Fruit fly (Drosophila melanogaster) whole organism, embryonic: ENCODE measurements around the gene CG17230.
A peak's percentile ranks its signal among the peaks of the same experiment; 100 is the strongest.

Experiments
- Abd-B ChIP-seq: fragments of 200-800 bp; sonication (Bioruptor generic); optimal IDR thresholded peaks from 2 replicates; lab custom pipeline; 2018; ENCODE audit warnings: missing biosample characterization, mild to moderate bottlenecking, missing genetic modification characterization, moderate library complexity
- Atf-2 ChIP-seq: fragments of 200-800 bp; sonication (Bioruptor generic); optimal IDR thresholded peaks from 2 replicates; lab custom pipeline; 2016; ENCODE audit warnings: missing biosample characterization, missing genetic modification characterization
- CG10543 ChIP-seq: fragments of 200-800 bp; sonication (Bioruptor generic); optimal IDR thresholded peaks from 3 replicates; lab custom pipeline; 2017; ENCODE audit warnings: missing biosample characterization, mild to moderate bottlenecking, missing genetic modification characterization, moderate library complexity
- CG11456 ChIP-seq: fragments of 200-800 bp; sonication (Bioruptor generic); IDR thresholded peaks from 3 replicates; pipeline ENCODE4 v1.3.6; 2022; ENCODE audit warnings: missing biosample characterization, missing genetic modification characterization
- CG12219 ChIP-seq: fragments of 200-800 bp; sonication (Bioruptor generic); optimal IDR thresholded peaks from 3 replicates; lab custom pipeline; 2018; ENCODE audit warnings: missing biosample characterization, mild to moderate bottlenecking, missing genetic modification characterization
- CG12769 ChIP-seq: fragments of 200-800 bp; sonication (Bioruptor generic); optimal IDR thresholded peaks from 2 replicates; lab custom pipeline; 2019; ENCODE audit warnings: missing biosample characterization, mild to moderate bottlenecking, missing genetic modification characterization, moderate library complexity
- CG13287 ChIP-seq: fragments of 200-800 bp; sonication (Bioruptor generic); IDR thresholded peaks from 2 replicates; pipeline ENCODE4 v1.3.6; 2022; ENCODE audit warnings: missing biosample characterization, missing genetic modification characterization; ENCODE audit not compliant: partially characterized antibody
- CG13424 ChIP-seq: fragments of 200-800 bp; sonication (Bioruptor generic); optimal IDR thresholded peaks from 2 replicates; lab custom pipeline; 2019; ENCODE audit warnings: missing biosample characterization, mild to moderate bottlenecking, missing genetic modification characterization, moderate library complexity
- CG14050 ChIP-seq: fragments of 200-800 bp; sonication (Bioruptor generic); IDR thresholded peaks from 3 replicates; pipeline ENCODE4 v1.3.6; 2022; ENCODE audit warnings: missing biosample characterization, missing genetic modification characterization
- CG17568 ChIP-seq: fragments of 200-800 bp; sonication (Bioruptor generic); optimal IDR thresholded peaks from 2 replicates; lab custom pipeline; 2018; ENCODE audit warnings: missing biosample characterization, mild to moderate bottlenecking, missing genetic modification characterization, moderate library complexity
- CG30020 ChIP-seq: fragments of 200-800 bp; optimal IDR thresholded peaks from 2 replicates; lab custom pipeline; 2019; ENCODE audit warnings: missing biosample characterization, mild to moderate bottlenecking, missing genetic modification characterization, moderate library complexity
- CG3995 ChIP-seq: fragments of 200-800 bp; sonication (Bioruptor generic); optimal IDR thresholded peaks from 3 replicates; lab custom pipeline; 2016; ENCODE audit warnings: missing biosample characterization, missing genetic modification characterization
- CG4404 ChIP-seq: fragments of 200-800 bp; sonication (Bioruptor generic); IDR thresholded peaks from 2 replicates; pipeline ENCODE4 v1.3.6; 2022; ENCODE audit warnings: missing biosample characterization, missing genetic modification characterization
- CG6689 ChIP-seq: fragments of 200-800 bp; sonication (Bioruptor generic); IDR thresholded peaks from 2 replicates; pipeline ENCODE4 v1.3.6; 2022; ENCODE audit warnings: missing biosample characterization, missing genetic modification characterization
- CG8765 ChIP-seq: fragments of 200-800 bp; sonication (Bioruptor generic); IDR thresholded peaks from 2 replicates; pipeline ENCODE4 v1.3.6; 2022; ENCODE audit warnings: missing biosample characterization, missing genetic modification characterization
- CG9797 ChIP-seq: fragments of 200-800 bp; sonication (Bioruptor generic); optimal IDR thresholded peaks from 3 replicates; lab custom pipeline; 2018; ENCODE audit warnings: missing biosample characterization, mild to moderate bottlenecking, missing genetic modification characterization
- CG9817 ChIP-seq: fragments of 200-800 bp; sonication (Bioruptor generic); optimal IDR thresholded peaks from 2 replicates; lab custom pipeline; 2018; ENCODE audit warnings: missing biosample characterization, mild to moderate bottlenecking, missing genetic modification characterization, moderate library complexity
- Hr78 ChIP-seq, 2 experiments: fragments of 200-800 bp in 1 of 2; fragments of >200 bp in 1 of 2; sonication (Bioruptor generic) in 1 of 2; optimal IDR thresholded peaks; 2 replicates each; lab custom pipeline; 2017 to 2019; ENCODE audit warnings: missing biosample characterization in 2 of 2, missing genetic modification characterization in 2 of 2, mild to moderate bottlenecking in 1 of 2, moderate library complexity in 1 of 2
- Lpt ChIP-seq: fragments of >200 bp; optimal IDR thresholded peaks from 2 replicates; lab custom pipeline; 2018; ENCODE audit warnings: missing biosample characterization, missing genetic modification characterization
- Meics ChIP-seq: fragments of 200-800 bp; sonication (Bioruptor generic); optimal IDR thresholded peaks from 2 replicates; lab custom pipeline; 2017; ENCODE audit warnings: missing biosample characterization, mild to moderate bottlenecking, missing genetic modification characterization
- Pdp1 ChIP-seq, 2 experiments: fragments of 200-800 bp; sonication (Bioruptor generic); optimal IDR thresholded peaks; 3 replicates each; lab custom pipeline; 2016; ENCODE audit warnings: missing biosample characterization in 2 of 2, missing genetic modification characterization in 2 of 2, mild to moderate bottlenecking in 1 of 2, moderate library complexity in 1 of 2
- Ssrp ChIP-seq: fragments of 200-800 bp; sonication (Bioruptor generic); optimal IDR thresholded peaks from 2 replicates; lab custom pipeline; 2018; ENCODE audit warnings: missing biosample characterization, mild to moderate bottlenecking, missing genetic modification characterization, moderate library complexity
- TFAM ChIP-seq: fragments of 200-800 bp; sonication (Bioruptor generic); optimal IDR thresholded peaks from 2 replicates; lab custom pipeline; 2017; ENCODE audit warnings: missing biosample characterization, missing genetic modification characterization, inconsistent platforms
- Trl ChIP-seq, 3 experiments: fragments of >200 bp in 2 of 3; fragments of 200-800 bp in 1 of 3; sonication (Bioruptor generic) in 1 of 3; optimal IDR thresholded peaks; 2 replicates in 1 of 3; 3 replicates in 2 of 3; lab custom pipeline; 2016 to 2017; ENCODE audit warnings: missing biosample characterization in 1 of 3, missing genetic modification characterization in 1 of 3
- crol ChIP-seq: fragments of 200-800 bp; sonication (Bioruptor generic); IDR thresholded peaks from 2 replicates; pipeline ENCODE4 v1.3.6; 2022; ENCODE audit warnings: missing biosample characterization, missing genetic modification characterization
- crp ChIP-seq, 2 experiments: fragments of 200-800 bp; sonication (Bioruptor generic); optimal IDR thresholded peaks; 2 replicates in 1 of 2; 3 replicates in 1 of 2; lab custom pipeline; 2017; ENCODE audit warnings: missing biosample characterization in 2 of 2, missing genetic modification characterization in 2 of 2, mild to moderate bottlenecking in 1 of 2, moderate library complexity in 1 of 2
- fd3F ChIP-seq: fragments of 200-800 bp; sonication (Bioruptor generic); optimal IDR thresholded peaks from 2 replicates; lab custom pipeline; 2018; ENCODE audit warnings: missing biosample characterization, mild to moderate bottlenecking, missing genetic modification characterization, moderate library complexity
- ftz-f1 ChIP-seq: fragments of 200-800 bp; sonication (Bioruptor generic); optimal IDR thresholded peaks from 2 replicates; lab custom pipeline; 2016; ENCODE audit warnings: missing biosample characterization, missing genetic modification characterization
- gfzf ChIP-seq: fragments of 200-800 bp; sonication (Bioruptor generic); optimal IDR thresholded peaks from 2 replicates; lab custom pipeline; 2016; ENCODE audit warnings: missing biosample characterization, mild to moderate bottlenecking, missing genetic modification characterization, moderate library complexity
- hb ChIP-seq: fragments of 200-800 bp; sonication (Bioruptor generic); IDR thresholded peaks from 3 replicates; pipeline ENCODE4 v1.3.6; 2022; ENCODE audit warnings: missing biosample characterization, missing genetic modification characterization; ENCODE audit not compliant: partially characterized antibody
- klu ChIP-seq: fragments of 200-800 bp; sonication (Bioruptor generic); IDR thresholded peaks from 2 replicates; pipeline ENCODE4 v1.3.6; 2022; ENCODE audit warnings: missing biosample characterization, missing genetic modification characterization
- nau ChIP-seq: fragments of 200-800 bp; sonication (Bioruptor generic); optimal IDR thresholded peaks from 3 replicates; lab custom pipeline; 2017; ENCODE audit warnings: missing biosample characterization, mild to moderate bottlenecking, missing genetic modification characterization, missing genetic modification reagents
- nom ChIP-seq: fragments of 200-800 bp; sonication (Bioruptor generic); optimal IDR thresholded peaks from 2 replicates; lab custom pipeline; 2017; ENCODE audit warnings: missing biosample characterization, missing genetic modification characterization, mild to moderate bottlenecking, moderate library complexity, missing genetic modification reagents
- sd ChIP-seq: fragments of 200-800 bp; sonication (Bioruptor generic); optimal IDR thresholded peaks from 3 replicates; lab custom pipeline; 2018; ENCODE audit warnings: missing biosample characterization, mild to moderate bottlenecking, missing genetic modification characterization, moderate library complexity
- sr ChIP-seq: fragments of 200-800 bp; sonication (Bioruptor generic); IDR thresholded peaks from 3 replicates; pipeline ENCODE4 v1.3.6; 2022; ENCODE audit warnings: missing biosample characterization, missing genetic modification characterization
- tgo ChIP-seq: fragments of 200-800 bp; sonication (Bioruptor generic); IDR thresholded peaks from 3 replicates; pipeline ENCODE4 v1.3.6; 2022; ENCODE audit warnings: missing biosample characterization, missing genetic modification characterization
- tup ChIP-seq: fragments of 200-800 bp; sonication (Bioruptor generic); optimal IDR thresholded peaks from 2 replicates; lab custom pipeline; 2016; ENCODE audit warnings: missing biosample characterization, mild to moderate bottlenecking, missing genetic modification characterization, moderate library complexity

The CG17230 gene

DNA sequence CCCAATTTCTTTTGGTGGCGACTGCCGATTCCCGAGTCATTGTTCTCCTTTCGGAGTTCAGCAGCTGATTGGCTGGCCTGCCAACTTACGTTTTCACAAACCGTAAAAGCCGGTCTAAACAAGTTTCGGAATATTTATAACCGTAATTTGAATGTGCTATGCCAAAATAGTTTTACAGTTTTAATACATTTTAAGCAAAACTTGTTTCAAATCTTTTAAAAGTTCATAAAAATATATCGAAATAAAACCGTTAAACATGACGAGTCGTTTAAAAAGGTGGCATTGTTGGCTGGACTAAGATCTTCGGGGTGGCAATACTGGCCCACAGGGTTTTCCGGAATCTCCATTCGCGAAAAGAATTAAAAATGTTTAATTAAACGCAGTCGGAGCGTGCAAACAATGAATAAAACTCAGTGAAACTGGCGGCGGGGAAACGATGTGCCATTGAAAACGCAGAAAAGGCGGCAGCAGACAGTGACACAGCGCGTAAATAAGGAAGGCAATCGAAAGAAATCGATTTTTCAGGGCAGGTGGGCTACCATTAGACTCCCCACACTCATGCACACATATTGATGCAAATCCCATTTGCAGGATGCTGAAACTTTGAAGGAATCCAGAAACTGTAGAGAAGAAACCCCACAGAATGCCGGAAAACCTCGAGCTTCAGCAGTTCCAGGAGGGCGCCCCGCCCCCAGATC lies 1.9 kb upstream of the CG17230 start, which contains the start of the genes Exd2 and CG5281 (continued):
- TF ChIP-seq crp (GFP tag; optimal IDR thresholded peaks at IDR 0.05; lab: Kevin White, UChicago) (peak; percentile 60 to 93), tgo (peak; percentile 14; the same call in 1 of the 3 replicates), Abd-B (GFP tag; lab: Kevin White, UChicago) (peak; percentile 53), CG14050 (0 out of 3 replicates have a peak, but pooled peaks have one; percentile 23), gfzf (GFP tag; lab: Kevin White, UChicago) (peak; percentile 26), CG30020 (peak; percentile 55), CG8765 (GFP tag; lab: Robert Waterston, UW) (no peak), CG11456 (GFP tag; lab: Robert Waterston, UW) (no peak), Ssrp (tag; lab: Kevin White, UChicago) (peak; percentile 32), CG13287 (GFP tag; lab: Robert Waterston, UW) (peak; percentile 54; the same call in 1 of the 2 replicates), CG3995 (GFP tag; lab: Kevin White, UChicago) (no peak), Atf-2 (peak; percentile 48), tup (GFP tag; lab: Kevin White, UChicago) (no peak), CG12219 (peak; percentile 30), CG4404 (GFP tag; lab: Robert Waterston, UW) (no peak), Lpt (GFP tag; lab: Kevin White, UChicago) (no peak), CG9817 (tag; lab: Kevin White, UChicago) (peak; percentile 50), TFAM (no peak), CG6689 (GFP tag; lab: Robert Waterston, UW) (peak; percentile 48)

DNA sequence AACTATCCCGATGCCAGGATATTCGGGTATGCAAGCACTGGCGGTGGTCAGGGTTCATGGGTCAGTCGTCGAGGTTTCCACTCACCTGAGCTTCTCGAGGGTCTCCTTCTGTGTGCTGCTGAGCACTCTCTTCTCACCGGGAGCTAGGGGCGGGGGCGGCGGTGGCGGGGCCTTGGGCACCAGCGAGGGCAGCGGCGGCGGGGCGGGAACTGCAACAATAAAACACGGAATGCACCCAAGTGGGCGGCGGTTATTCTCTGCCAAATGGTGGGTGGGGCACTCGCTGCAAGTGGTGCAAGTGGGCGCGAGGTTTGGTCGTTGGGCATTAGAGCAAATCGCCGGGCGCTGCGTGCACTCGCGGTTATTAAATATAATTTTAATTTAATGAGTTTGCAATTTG lies 3.5 kb downstream of the CG17230 start:
- TF ChIP-seq klu (GFP tag; lab: Robert Waterston, UW) (no peak), CG11456 (GFP tag; lab: Robert Waterston, UW) (0 out of 3 replicates have a peak, but pooled peaks have one; percentile 22), CG17568 (GFP tag; lab: Kevin White, UChicago) (no peak), fd3F (GFP tag; lab: Kevin White, UChicago) (no peak), CG9797 (GFP tag; lab: Kevin White, UChicago) (no peak)

DNA sequence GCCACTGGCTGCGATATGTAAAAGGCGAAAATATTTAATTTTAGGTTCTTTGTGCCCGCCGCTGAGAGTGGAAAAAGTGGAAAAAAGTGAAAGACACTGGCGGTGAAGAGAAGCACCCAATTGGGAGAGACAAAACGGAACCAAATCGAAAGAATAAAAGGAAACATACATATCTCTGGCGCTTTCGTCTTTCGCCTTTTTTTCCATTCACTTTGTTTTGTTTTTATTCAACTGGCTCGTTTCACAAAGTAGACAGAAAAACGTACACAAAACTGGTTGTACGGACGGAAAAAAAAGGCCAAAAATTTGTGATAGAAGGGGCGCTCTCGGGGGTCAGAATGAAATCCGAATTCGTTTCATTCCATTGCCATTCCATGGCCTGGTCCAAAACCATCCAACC lies 12.1 kb downstream of the CG17230 start:
- TF ChIP-seq nom (GFP tag; lab: Kevin White, UChicago) (peak; percentile 45), klu (GFP tag; lab: Robert Waterston, UW) (no peak)
- TF ChIP-seq, all 482 proteins: peak for 1

DNA sequence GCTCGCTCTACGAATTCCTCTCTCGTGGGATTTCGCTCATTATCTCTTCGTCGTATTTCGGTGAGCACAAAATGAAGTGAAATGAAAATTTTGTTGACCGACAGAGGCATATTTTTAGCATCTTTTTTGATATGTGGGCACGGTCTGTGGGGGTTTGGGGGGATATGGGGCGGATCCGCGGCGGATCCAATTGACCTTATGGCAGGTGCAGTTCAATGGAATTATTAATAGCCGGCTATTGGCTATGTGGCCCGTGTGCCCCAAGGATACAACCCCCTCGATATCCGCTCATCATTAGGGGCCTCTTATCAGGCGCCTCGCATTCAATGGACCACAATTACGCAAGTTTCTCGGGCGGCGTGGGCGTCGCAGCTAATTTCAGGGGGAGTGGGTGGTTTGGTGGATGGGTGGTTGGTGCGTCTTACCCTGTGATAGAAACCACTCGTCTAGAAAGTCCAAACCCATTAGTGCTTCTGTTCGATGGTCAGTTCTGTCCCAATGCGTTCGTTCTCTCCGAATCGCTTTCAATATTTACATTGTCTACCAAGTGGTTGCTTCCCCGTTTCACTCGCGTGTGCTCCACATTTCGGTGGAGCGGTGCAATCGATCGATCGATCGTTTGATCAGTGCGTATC lies 13.7 kb downstream of the CG17230 start, which contains the start of gene sals:
TSS of gene sals (minus strand) at position 585 of the 635 bp plus-strand sequence.
- TF ChIP-seq sr (GFP tag; lab: Robert Waterston, UW) (peak; percentile 93), nau (peak; percentile 24), Trl (optimal IDR thresholded peaks at IDR 0.05; lab: Kevin White, UChicago) (peak; percentile 15 to 35), Trl (GFP tag; optimal IDR thresholded peaks at IDR 0.05; lab: Kevin White, UChicago) (no peak), CG13424 (no peak), CG10543 (GFP tag; lab: Kevin White, UChicago) (peak; percentile 31), hb (GFP tag; lab: Robert Waterston, UW) (no peak), Meics (no peak), Hr78 (GFP tag; optimal IDR thresholded peaks at IDR 0.05; lab: Kevin White, UChicago) (peak in 1 of 2 experiments; percentile 31), Pdp1 (GFP tag; optimal IDR thresholded peaks at IDR 0.05; lab: Kevin White, UChicago) (peak in 1 of 2 experiments; percentile 74), ftz-f1 (GFP tag; lab: Kevin White, UChicago) (peak; percentile 16), CG12769 (peak; percentile 74), crol (GFP tag; lab: Robert Waterston, UW) (peak; percentile 49), sd (tag; lab: Kevin White, UChicago) (peak; percentile 62)
